Fruit fly (Drosophila melanogaster): ENCODE results near the gene PTPMT1.

Gene PTPMT1

dm6 chr3R:23733771-23734170, 24.4 kb upstream of the PTPMT1 start:
- TF ChIP-seq OdsH (GFP tag; optimal IDR thresholded peaks at IDR 0.05) = no peak
- TF ChIP-seq Lpt (GFP tag; optimal IDR thresholded peaks at IDR 0.05) = no peak
- no peak for TF ChIP-seq Gug (GFP tag; IDR thresholded peaks at IDR 0.05)
- no peak for TF ChIP-seq CG1621 (tag; optimal IDR thresholded peaks at IDR 0.05)
- no peak for TF ChIP-seq Blimp-1 (GFP tag; optimal IDR thresholded peaks at IDR 0.05)
- no peak for TF ChIP-seq spab (GFP tag; optimal IDR thresholded peaks at IDR 0.05)
- TF ChIP-seq CG6163 (GFP tag; IDR thresholded peaks at IDR 0.05) = no peak
- no peak for TF ChIP-seq Sox102F (GFP tag; optimal IDR thresholded peaks at IDR 0.05)

dm6 chr3R:23734573-23735404, 23.4 kb upstream of the PTPMT1 start:
- TF ChIP-seq CG6276 (GFP tag; optimal IDR thresholded peaks at IDR 0.05) (peak; percentile 71), OdsH (GFP tag; optimal IDR thresholded peaks at IDR 0.05) (peak; percentile 26), Lpt (GFP tag; optimal IDR thresholded peaks at IDR 0.05) (peak; percentile 19), esn (GFP tag; optimal IDR thresholded peaks at IDR 0.05) (no peak), CG7368 (GFP tag; optimal IDR thresholded peaks at IDR 0.05) (no peak), CG11902 (GFP tag; optimal IDR thresholded peaks at IDR 0.05) (no peak), vri (GFP tag; optimal IDR thresholded peaks at IDR 0.05) (no peak), Hr39 (GFP tag; optimal IDR thresholded peaks at IDR 0.05) (no peak), acj6 (GFP tag; optimal IDR thresholded peaks at IDR 0.05) (no peak), CG31627 (GFP tag; optimal IDR thresholded peaks at IDR 0.05) (no peak), CG1621 (tag; optimal IDR thresholded peaks at IDR 0.05) (no peak), Ets96B (tag; optimal IDR thresholded peaks at IDR 0.05) (no peak), Sox102F (GFP tag; optimal IDR thresholded peaks at IDR 0.05) (no peak), Met (GFP tag; optimal IDR thresholded peaks at IDR 0.05) (no peak), CG4318 (GFP tag; optimal IDR thresholded peaks at IDR 0.05) (peak; percentile 29), net (GFP tag; optimal IDR thresholded peaks at IDR 0.05) (peak; percentile 38), Hr38 (GFP tag; optimal IDR thresholded peaks at IDR 0.05) (no peak), lz (GFP tag; optimal IDR thresholded peaks at IDR 0.05) (no peak), Ets21C (GFP tag; optimal IDR thresholded peaks at IDR 0.05) (no peak), Blimp-1 (GFP tag; optimal IDR thresholded peaks at IDR 0.05) (no peak), achi (GFP tag; optimal IDR thresholded peaks at IDR 0.05) (peak; percentile 40), CG10669 (GFP tag; optimal IDR thresholded peaks at IDR 0.05) (no peak), fd85E (GFP tag; optimal IDR thresholded peaks at IDR 0.05) (no peak), spab (GFP tag; optimal IDR thresholded peaks at IDR 0.05) (peak; percentile 26), CG11294 (GFP tag; IDR thresholded peaks at IDR 0.05) (no peak), Hr4 (GFP tag; optimal IDR thresholded peaks at IDR 0.05) (peak; percentile 69), fd59A (GFP tag; optimal IDR thresholded peaks at IDR 0.05) (no peak), topi (GFP tag; optimal IDR thresholded peaks at IDR 0.05) (no peak), Eip75B (GFP tag; optimal IDR thresholded peaks at IDR 0.05) (peak; percentile 37), salr (GFP tag; optimal IDR thresholded peaks at IDR 0.05) (peak in 1 of 2 experiments; percentile 38), CG8319 (GFP tag; optimal IDR thresholded peaks at IDR 0.05) (no peak), Eip78C (GFP tag) (peak; percentile 61), Gug (GFP tag; IDR thresholded peaks at IDR 0.05) (no peak), Eip93F (GFP tag; optimal IDR thresholded peaks at IDR 0.05) (no peak), CG8119 (GFP tag; IDR thresholded peaks at IDR 0.05) (peak; percentile 72), CG15336 (GFP tag; IDR thresholded peaks at IDR 0.05) (peak; percentile 62), dsx (GFP tag; optimal IDR thresholded peaks at IDR 0.05; ENCODE audit: poor library complexity, severe bottlenecking) (peak; percentile 32), eg (GFP tag; IDR thresholded peaks at IDR 0.05) (peak; percentile 65), ss (GFP tag; optimal IDR thresholded peaks at IDR 0.05) (peak; percentile 15 to 44), CG6854 (GFP tag; optimal IDR thresholded peaks at IDR 0.05) (no peak), CG11762 (GFP tag; optimal IDR thresholded peaks at IDR 0.05; ENCODE audit: insufficient read depth) (no peak), Sox14 (GFP tag; optimal IDR thresholded peaks at IDR 0.05) (no peak), Sox15 (GFP tag; optimal IDR thresholded peaks at IDR 0.05) (no peak), CG6808 (GFP tag; optimal IDR thresholded peaks at IDR 0.05) (peak; percentile 14), Smox (GFP tag; optimal IDR thresholded peaks at IDR 0.05) (no peak), CG6792 (GFP tag; optimal IDR thresholded peaks at IDR 0.05) (peak; percentile 40)

Measured in whole organism, prepupa.